Fruit fly (Drosophila melanogaster): ENCODE measurements around the gene CG7330.

Gene CG7330

dm6 chr3L:18185542-18186312, 37.0 kb downstream of the CG7330 start, which contains the start of gene hid (continued):
- TF ChIP-seq Nf-YC (tag; optimal IDR thresholded peaks at IDR 0.05) = peak; percentile 64
- no peak for TF ChIP-seq pzg (GFP tag; optimal IDR thresholded peaks at IDR 0.05)
- TF ChIP-seq CG6175 (GFP tag; IDR thresholded peaks at IDR 0.05) = no peak
- peak; percentile 91 for TF ChIP-seq Hsf (GFP tag; optimal IDR thresholded peaks at IDR 0.05)
- no peak for TF ChIP-seq CG34224 (GFP tag; IDR thresholded peaks at IDR 0.05; ENCODE audit: partially characterized antibody)
- peak; percentile 82 for TF ChIP-seq CG12769 (tag; optimal IDR thresholded peaks at IDR 0.05)
- peak; percentile 88 for TF ChIP-seq Xbp1 (GFP tag; optimal IDR thresholded peaks at IDR 0.05)
- TF ChIP-seq rib (GFP tag; IDR thresholded peaks at IDR 0.05) = no peak
- peak; percentile 92 for TF ChIP-seq CG9727 (GFP tag; optimal IDR thresholded peaks at IDR 0.05)
- TF ChIP-seq GATAe (GFP tag; conservative IDR thresholded peaks at IDR 0.05) = peak; percentile 44
- TF ChIP-seq Adf1 (GFP tag; IDR thresholded peaks at IDR 0.05) = peak; percentile 65
- no peak for TF ChIP-seq Lpt (GFP tag; optimal IDR thresholded peaks at IDR 0.05)
- peak; percentile 74 for TF ChIP-seq corto (GFP tag; optimal IDR thresholded peaks at IDR 0.05)
- TF ChIP-seq CG6765 (GFP tag; optimal IDR thresholded peaks at IDR 0.05) = peak; percentile 47
- TF ChIP-seq dmrt11E (tag; optimal IDR thresholded peaks at IDR 0.05) = peak; percentile 90
- TF ChIP-seq Ptx1 (GFP tag; IDR thresholded peaks at IDR 0.05) = peak; percentile 90
- TF ChIP-seq chn (GFP tag; optimal IDR thresholded peaks at IDR 0.05) = peak; percentile 93
- TF ChIP-seq Side (GFP tag; optimal IDR thresholded peaks at IDR 0.05) = peak; percentile 88
- TF ChIP-seq Sry-δ (GFP tag; optimal IDR thresholded peaks at IDR 0.05) = peak; percentile 36
- 0 out of 2 replicates have a peak, but pooled peaks have one; percentile 43 for TF ChIP-seq gsb (GFP tag; IDR thresholded peaks at IDR 0.05)
- TF ChIP-seq CG7839 (tag; optimal IDR thresholded peaks at IDR 0.05) = peak; percentile 89
- peak in 1 of 2 experiments; percentile 51 for TF ChIP-seq insv (GFP tag; optimal IDR thresholded peaks at IDR 0.05)
- TF ChIP-seq CG4854 (GFP tag; optimal IDR thresholded peaks at IDR 0.05) = peak; percentile 72
- peak; percentile 92 for TF ChIP-seq CG2712 (tag; optimal IDR thresholded peaks at IDR 0.05)
- peak; percentile 72 for TF ChIP-seq CG17568 (GFP tag; optimal IDR thresholded peaks at IDR 0.05)
- TF ChIP-seq Chrac-16 (GFP tag; optimal IDR thresholded peaks at IDR 0.05) = peak; percentile 87
- TF ChIP-seq odd (GFP tag; optimal IDR thresholded peaks at IDR 0.05) = peak; percentile 70
- TF ChIP-seq ranshi (GFP tag; IDR thresholded peaks at IDR 0.05) = peak; percentile 74; the same call in 1 of the 2 replicates
- peak; percentile 57; the same call in 1 of the 2 replicates for TF ChIP-seq Rx (GFP tag; IDR thresholded peaks at IDR 0.05)
- no peak; the same call in 1 of the 2 replicates for TF ChIP-seq dimm (GFP tag; IDR thresholded peaks at IDR 0.05)
- peak; percentile 37 for TF ChIP-seq abd-A (tag; optimal IDR thresholded peaks at IDR 0.05)
- peak; percentile 88 for TF ChIP-seq CG33557 (GFP tag; optimal IDR thresholded peaks at IDR 0.05)
- peak; percentile 76 for TF ChIP-seq PHDP (tag; optimal IDR thresholded peaks at IDR 0.05)
- TF ChIP-seq gsb-n (tag; optimal IDR thresholded peaks at IDR 0.05) = peak; percentile 65
- TF ChIP-seq row (GFP tag; IDR thresholded peaks at IDR 0.05) = peak; percentile 99
- peak; percentile 35; the same call in 1 of the 3 replicates for TF ChIP-seq HLH4C (GFP tag; IDR thresholded peaks at IDR 0.05; ENCODE audit: partially characterized antibody)
- peak; percentile 63; the same call in 1 of the 2 replicates for TF ChIP-seq chm (GFP tag; IDR thresholded peaks at IDR 0.05)
- peak; percentile 62 for TF ChIP-seq CG10431 (GFP tag; optimal IDR thresholded peaks at IDR 0.05)
- TF ChIP-seq CG11093 (GFP tag; IDR thresholded peaks at IDR 0.05) = peak; percentile 84
- TF ChIP-seq da (GFP tag; optimal IDR thresholded peaks at IDR 0.05) = peak; percentile 42
- TF ChIP-seq CG12299 (tag; optimal IDR thresholded peaks at IDR 0.05) = peak; percentile 60
- peak; percentile 71 for TF ChIP-seq repo (GFP tag; optimal IDR thresholded peaks at IDR 0.05)
- TF ChIP-seq CG4820 (GFP tag; optimal IDR thresholded peaks at IDR 0.05) = peak; percentile 89
- peak; percentile 92 for TF ChIP-seq slp2 (GFP tag; optimal IDR thresholded peaks at IDR 0.05)
- TF ChIP-seq Dek (tag; optimal IDR thresholded peaks at IDR 0.05) = peak; percentile 55
- 0 out of 2 replicates have a peak, but pooled peaks have one; percentile 16 for TF ChIP-seq CG4360 (GFP tag; IDR thresholded peaks at IDR 0.05)
- peak; percentile 67; the same call in 1 of the 2 replicates for TF ChIP-seq Atf6 (GFP tag; IDR thresholded peaks at IDR 0.05)
- TF ChIP-seq CG11695 (GFP tag; IDR thresholded peaks at IDR 0.05) = peak; percentile 82
- TF ChIP-seq CG7556 (GFP tag; optimal IDR thresholded peaks at IDR 0.05) = peak; percentile 88

Data from whole organism, embryonic.